Fruit fly (Drosophila melanogaster): ENCODE data around the gene CG12985.

Gene CG12985

dm6 chrX:17844623-17845022, 38.9 kb upstream of the CG12985 start, which contains the start of the genes CG8142 and Ucp4A (continued):
- TF ChIP-seq stwl (tag; optimal IDR thresholded peaks at IDR 0.05) (peak; percentile 80), CG9437 (GFP tag; optimal IDR thresholded peaks at IDR 0.05) (peak; percentile 77), kah (GFP tag; optimal IDR thresholded peaks at IDR 0.05) (peak; percentile 74), kni (GFP tag; optimal IDR thresholded peaks at IDR 0.05) (peak; percentile 75), CG13123 (GFP tag; optimal IDR thresholded peaks at IDR 0.05) (peak; percentile 78), CG18476 (GFP tag; optimal IDR thresholded peaks at IDR 0.05) (peak; percentile 82), fu2 (GFP tag; optimal IDR thresholded peaks at IDR 0.05) (peak; percentile 27), ase (GFP tag; IDR thresholded peaks at IDR 0.05) (peak; percentile 93), trh (GFP tag; optimal IDR thresholded peaks at IDR 0.05) (peak; percentile 87), nom (GFP tag; optimal IDR thresholded peaks at IDR 0.05) (peak; percentile 83), CG1647 (GFP tag; optimal IDR thresholded peaks at IDR 0.05) (peak; percentile 65), Dip2 (GFP tag; IDR thresholded peaks at IDR 0.05) (peak; percentile 51; the same call in 1 of the 2 replicates), CG5245 (GFP tag; optimal IDR thresholded peaks at IDR 0.05) (peak; percentile 76), pita (GFP tag; optimal IDR thresholded peaks at IDR 0.05) (no peak), H15 (GFP tag; IDR thresholded peaks at IDR 0.05) (peak; percentile 95), CG1024 (GFP tag; IDR thresholded peaks at IDR 0.05) (peak; percentile 85), CG33213 (GFP tag; optimal IDR thresholded peaks at IDR 0.05) (peak; percentile 28), CG9876 (GFP tag; optimal IDR thresholded peaks at IDR 0.05) (no peak), hb (GFP tag; IDR thresholded peaks at IDR 0.05; ENCODE audit: partially characterized antibody) (no peak), CG31224 (GFP tag; IDR thresholded peaks at IDR 0.05) (peak; percentile 88), Atf3 (GFP tag; optimal IDR thresholded peaks at IDR 0.05) (peak; percentile 22), CG18764 (GFP tag; optimal IDR thresholded peaks at IDR 0.05) (peak; percentile 85), cas (GFP tag; IDR thresholded peaks at IDR 0.05) (peak; percentile 88), CG17186 (GFP tag; optimal IDR thresholded peaks at IDR 0.05) (peak; percentile 45), Rx (GFP tag; IDR thresholded peaks at IDR 0.05) (peak; percentile 89), croc (GFP tag; conservative IDR thresholded peaks at IDR 0.05) (peak; percentile 93), Ravus (GFP tag; IDR thresholded peaks at IDR 0.05) (peak; percentile 80), CG9797 (GFP tag; optimal IDR thresholded peaks at IDR 0.05) (peak; percentile 28), so (GFP tag; IDR thresholded peaks at IDR 0.05) (peak; percentile 91), Side (GFP tag; optimal IDR thresholded peaks at IDR 0.05) (peak; percentile 36), insv (GFP tag; optimal IDR thresholded peaks at IDR 0.05) (peak in 1 of 2 experiments; percentile 56), sd (tag; optimal IDR thresholded peaks at IDR 0.05) (peak; percentile 61), pnt (GFP tag; optimal IDR thresholded peaks at IDR 0.05) (peak; percentile 52), pan (optimal IDR thresholded peaks at IDR 0.05) (no peak), pan (GFP tag; optimal IDR thresholded peaks at IDR 0.05 in 1 of 2, IDR thresholded peaks at IDR 0.05 in 1 of 2) (peak in 1 of 2 experiments; percentile 98), CG4328 (GFP tag; optimal IDR thresholded peaks at IDR 0.05) (peak; percentile 85), CG14014 (GFP tag; IDR thresholded peaks at IDR 0.05) (peak; percentile 95), wor (GFP tag; IDR thresholded peaks at IDR 0.05) (peak; percentile 95), gce (GFP tag; IDR thresholded peaks at IDR 0.05) (peak; percentile 89), Tbp (GFP tag; optimal IDR thresholded peaks at IDR 0.05) (no peak), run (tag; optimal IDR thresholded peaks at IDR 0.05) (peak; percentile 65), Aef1 (GFP tag; IDR thresholded peaks at IDR 0.05) (peak; percentile 96), Ets65A (GFP tag) (peak; percentile 96), Poxn (GFP tag; IDR thresholded peaks at IDR 0.05) (peak; percentile 84), sisA (GFP tag; IDR thresholded peaks at IDR 0.05) (peak; percentile 95), CG9727 (GFP tag; optimal IDR thresholded peaks at IDR 0.05) (peak; percentile 93), psq (GFP tag; optimal IDR thresholded peaks at IDR 0.05) (peak; percentile 75), CG7745 (tag; optimal IDR thresholded peaks at IDR 0.05) (no peak), CG10267 (tag; optimal IDR thresholded peaks at IDR 0.05) (peak; percentile 88), Optix (GFP tag; IDR thresholded peaks at IDR 0.05) (peak; percentile 91), lov (optimal IDR thresholded peaks at IDR 0.05) (no peak), lov (GFP tag; IDR thresholded peaks at IDR 0.05) (peak; percentile 78; the same call in 1 of the 3 replicates), pros (GFP tag; optimal IDR thresholded peaks at IDR 0.05) (no peak)

All from whole organism, embryonic.